Worm (Caenorhabditis elegans): ENCODE data around the gene srj-53.

- TF ChIP-seq pha-4 (tag; optimal IDR thresholded peaks at IDR 0.05): no peak
- TF ChIP-seq unc-62 (GFP tag; optimal IDR thresholded peaks at IDR 0.05): no peak
- no peak for TF ChIP-seq snpc-4 (tag; optimal IDR thresholded peaks at IDR 0.05)
- TF ChIP-seq unc-39 (tag; optimal IDR thresholded peaks at IDR 0.05): no peak
- TF ChIP-seq ztf-11 (tag; optimal IDR thresholded peaks at IDR 0.05): no peak
- TF ChIP-seq blmp-1 (tag; optimal IDR thresholded peaks at IDR 0.05): no peak
- TF ChIP-seq lin-13 (tag; optimal IDR thresholded peaks at IDR 0.05): no peak
- TF ChIP-seq mab-5 (tag; optimal IDR thresholded peaks at IDR 0.05): no peak
- TF ChIP-seq bed-3 (GFP tag; optimal IDR thresholded peaks at IDR 0.05): no peak
- TF ChIP-seq M03D4.4 (tag; optimal IDR thresholded peaks at IDR 0.05): no peak
- TF ChIP-seq zip-8 (tag; optimal IDR thresholded peaks at IDR 0.05): no peak
Observed at ce11 chrV:654402-654801, 40.1 kb downstream of the srj-53 start, which contains the start of gene srj-6.

Measured in whole organism, mixed stage, embryonic.